5 fruit fly cellular contexts compared by ENCODE assay signal in the genomic region with DNA sequence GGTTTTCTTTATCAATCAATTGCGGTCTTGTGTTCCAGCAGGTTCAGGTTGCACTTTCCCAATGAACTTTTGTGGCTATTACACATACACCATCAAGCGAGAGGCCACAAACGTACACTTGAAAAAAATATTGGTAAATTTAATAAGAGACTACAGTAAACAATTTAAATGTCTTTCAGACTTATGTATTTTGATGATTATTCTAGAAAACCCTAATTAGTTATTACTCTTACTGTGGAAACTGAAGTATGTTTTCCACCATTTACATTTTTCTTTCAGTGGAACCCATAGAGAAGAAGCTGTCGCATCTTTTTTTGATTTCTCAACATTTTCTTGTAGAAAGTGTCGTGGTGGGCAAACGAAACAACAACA.
TF ChIP-seq lines count a peak whose summit lies in the region.

No protein-coding gene starts in this region.

TF ChIP-seq in whole organism, adult, 20 proteins besides CTCF, POLR2A, EP300 and RAD21 (continued from another document):
- TF ChIP-seq bab1 (GFP tag; optimal IDR thresholded peaks at IDR 0.05; lab: Kevin White, UChicago) (peak; percentile 12), CG7045 (GFP tag; optimal IDR thresholded peaks at IDR 0.05; lab: Kevin White, UChicago) (peak; percentile 29)

TF ChIP-seq in whole organism, embryonic, 481 proteins besides CTCF, POLR2A, EP300 and RAD21 (continued from another document and continues in another):
- TF ChIP-seq eyg (GFP tag; optimal IDR thresholded peaks at IDR 0.05; lab: Kevin White, UChicago) (peak; percentile 91), ci (GFP tag; IDR thresholded peaks at IDR 0.05; lab: Robert Waterston, UW) (peak; percentile 98), Myb (GFP tag; optimal IDR thresholded peaks at IDR 0.05; lab: Kevin White, UChicago) (peak; percentile 75), vfl (GFP tag; optimal IDR thresholded peaks at IDR 0.05; lab: Kevin White, UChicago) (peak; percentile 33), tgo (GFP tag; IDR thresholded peaks at IDR 0.05; lab: Robert Waterston, UW) (peak; percentile 91), pho (GFP tag; optimal IDR thresholded peaks at IDR 0.05; lab: Kevin White, UChicago) (peak; percentile 83), Hmx (GFP tag; optimal IDR thresholded peaks at IDR 0.05; lab: Kevin White, UChicago) (peak; percentile 79), Meics (GFP tag; optimal IDR thresholded peaks at IDR 0.05; lab: Kevin White, UChicago) (peak; percentile 86), Kr (GFP tag; optimal IDR thresholded peaks at IDR 0.05; lab: Kevin White, UChicago) (no peak), CG2116 (GFP tag; optimal IDR thresholded peaks at IDR 0.05; lab: Kevin White, UChicago) (peak; percentile 60), Fer2 (tag; optimal IDR thresholded peaks at IDR 0.05; lab: Kevin White, UChicago) (peak; percentile 75), pan (optimal IDR thresholded peaks at IDR 0.05; lab: Kevin White, UChicago) (no peak), pan (GFP tag; optimal IDR thresholded peaks at IDR 0.05 in 1 of 2, IDR thresholded peaks at IDR 0.05 in 1 of 2) (peak in 1 of 2 experiments; percentile 93), hkb (optimal IDR thresholded peaks at IDR 0.05; lab: Kevin White, UChicago) (no peak), hkb (GFP tag; IDR thresholded peaks at IDR 0.05; lab: Robert Waterston, UW) (peak; percentile 93), Hr51 (GFP tag; optimal IDR thresholded peaks at IDR 0.05; lab: Kevin White, UChicago) (peak; percentile 77 to 96), CG4707 (GFP tag; optimal IDR thresholded peaks at IDR 0.05; lab: Kevin White, UChicago) (peak; percentile 85), ap (GFP tag; IDR thresholded peaks at IDR 0.05; lab: Robert Waterston, UW) (peak; percentile 90), run (tag; optimal IDR thresholded peaks at IDR 0.05; lab: Kevin White, UChicago) (peak; percentile 94), Antp (GFP tag; optimal IDR thresholded peaks at IDR 0.05; lab: Kevin White, UChicago) (peak; percentile 86), bowl (GFP tag; IDR thresholded peaks at IDR 0.05; lab: Robert Waterston, UW) (peak; percentile 79), B-H1 (GFP tag; IDR thresholded peaks at IDR 0.05; lab: Robert Waterston, UW) (peak; percentile 86), MTF-1 (GFP tag; optimal IDR thresholded peaks at IDR 0.05; lab: Kevin White, UChicago; ENCODE audit: borderline replicate concordance) (peak; percentile 87), CG9609 (GFP tag; optimal IDR thresholded peaks at IDR 0.05; lab: Kevin White, UChicago) (peak; percentile 90), ham (GFP tag; IDR thresholded peaks at IDR 0.05; lab: Robert Waterston, UW) (0 out of 2 replicates have a peak, but pooled peaks have one; percentile 21), CG9932 (GFP tag; IDR thresholded peaks at IDR 0.05; lab: Robert Waterston, UW) (no peak; the same call in 1 of the 2 replicates), CG4328 (GFP tag; optimal IDR thresholded peaks at IDR 0.05; lab: Kevin White, UChicago) (peak; percentile 86), Awh (GFP tag; IDR thresholded peaks at IDR 0.05; lab: Robert Waterston, UW) (peak; percentile 93), kni (GFP tag; optimal IDR thresholded peaks at IDR 0.05; lab: Kevin White, UChicago) (no peak), gem (tag; optimal IDR thresholded peaks at IDR 0.05; lab: Kevin White, UChicago) (peak; percentile 98)

TF ChIP-seq in whole organism, prepupa, 60 proteins besides CTCF, POLR2A, EP300 and RAD21 (continued from another document and continues in another):
- TF ChIP-seq CG11762 (GFP tag; optimal IDR thresholded peaks at IDR 0.05; lab: Kevin White, UChicago; ENCODE audit: insufficient read depth) (peak; percentile 81), Hr38 (GFP tag; optimal IDR thresholded peaks at IDR 0.05; lab: Kevin White, UChicago) (peak; percentile 18), Ets21C (GFP tag; optimal IDR thresholded peaks at IDR 0.05; lab: Kevin White, UChicago) (peak; percentile 75), CG3032 (tag; optimal IDR thresholded peaks at IDR 0.05; lab: Kevin White, UChicago) (peak; percentile 87), spab (GFP tag; optimal IDR thresholded peaks at IDR 0.05; lab: Kevin White, UChicago) (peak; percentile 79), Smox (GFP tag; optimal IDR thresholded peaks at IDR 0.05; lab: Kevin White, UChicago) (peak; percentile 89), Sox15 (GFP tag; optimal IDR thresholded peaks at IDR 0.05; lab: Kevin White, UChicago) (peak; percentile 81), CG3919 (GFP tag; optimal IDR thresholded peaks at IDR 0.05; lab: Kevin White, UChicago) (peak; percentile 92), fkh (GFP tag; optimal IDR thresholded peaks at IDR 0.05; lab: Kevin White, UChicago) (peak; percentile 21), CG6163 (GFP tag; IDR thresholded peaks at IDR 0.05; lab: Robert Waterston, UW) (no peak; the same call in none of the 3 replicates), ss (GFP tag; optimal IDR thresholded peaks at IDR 0.05; lab: Kevin White, UChicago) (peak in 1 of 2 experiments; percentile 57), Eip78C (GFP tag; lab: Kevin White, UChicago) (peak; percentile 97), Sox102F (GFP tag; optimal IDR thresholded peaks at IDR 0.05; lab: Kevin White, UChicago) (peak; percentile 90), OdsH (GFP tag; optimal IDR thresholded peaks at IDR 0.05; lab: Kevin White, UChicago) (peak; percentile 93), acj6 (GFP tag; optimal IDR thresholded peaks at IDR 0.05; lab: Kevin White, UChicago) (peak; percentile 92), Hr39 (GFP tag; optimal IDR thresholded peaks at IDR 0.05; lab: Kevin White, UChicago) (peak; percentile 91), pdm3 (GFP tag; optimal IDR thresholded peaks at IDR 0.05; lab: Kevin White, UChicago) (peak; percentile 93), Eip93F (GFP tag; optimal IDR thresholded peaks at IDR 0.05; lab: Kevin White, UChicago) (no peak), dac (GFP tag; optimal IDR thresholded peaks at IDR 0.05; lab: Kevin White, UChicago) (peak; percentile 74), Blimp-1 (GFP tag; optimal IDR thresholded peaks at IDR 0.05; lab: Kevin White, UChicago) (peak; percentile 61), vri (GFP tag; optimal IDR thresholded peaks at IDR 0.05; lab: Kevin White, UChicago) (no peak), salr (GFP tag; optimal IDR thresholded peaks at IDR 0.05; lab: Kevin White, UChicago) (peak; percentile 69 to 92), Eip75B (GFP tag; optimal IDR thresholded peaks at IDR 0.05; lab: Kevin White, UChicago) (peak; percentile 87), eg (GFP tag; IDR thresholded peaks at IDR 0.05; lab: Robert Waterston, UW) (peak; percentile 94), fd59A (GFP tag; optimal IDR thresholded peaks at IDR 0.05; lab: Kevin White, UChicago) (peak; percentile 82), lz (GFP tag; optimal IDR thresholded peaks at IDR 0.05; lab: Kevin White, UChicago) (peak; percentile 87), Lpt (GFP tag; optimal IDR thresholded peaks at IDR 0.05; lab: Kevin White, UChicago) (peak; percentile 88), CG6792 (GFP tag; optimal IDR thresholded peaks at IDR 0.05; lab: Kevin White, UChicago) (peak; percentile 86), cyc (GFP tag; optimal IDR thresholded peaks at IDR 0.05; lab: Kevin White, UChicago) (peak; percentile 87), CG1621 (tag; optimal IDR thresholded peaks at IDR 0.05; lab: Kevin White, UChicago) (peak; percentile 79), net (GFP tag; optimal IDR thresholded peaks at IDR 0.05; lab: Kevin White, UChicago) (peak; percentile 91), esn (GFP tag; optimal IDR thresholded peaks at IDR 0.05; lab: Kevin White, UChicago) (peak; percentile 93)

TF ChIP-seq in whole organism, pupa, 21 proteins besides CTCF, POLR2A, EP300 and RAD21 (continued from another document):
- TF ChIP-seq CG34367 (tag; optimal IDR thresholded peaks at IDR 0.05; lab: Kevin White, UChicago) (peak; percentile 86), fd96Ca (GFP tag; IDR thresholded peaks at IDR 0.05; lab: Robert Waterston, UW) (peak; percentile 51; the same call in 1 of the 3 replicates)

TF ChIP-seq in whole organism, wandering third instar larva, 38 proteins besides CTCF, POLR2A, EP300 and RAD21 (continued from another document):
- TF ChIP-seq Dfd (GFP tag; optimal IDR thresholded peaks at IDR 0.05; lab: Kevin White, UChicago) (no peak), psq (GFP tag; optimal IDR thresholded peaks at IDR 0.05; lab: Kevin White, UChicago) (peak; percentile 66), brk (GFP tag; optimal IDR thresholded peaks at IDR 0.05; lab: Kevin White, UChicago) (peak; percentile 77), Jra (GFP tag; optimal IDR thresholded peaks at IDR 0.05; lab: Kevin White, UChicago) (peak; percentile 65), br (GFP tag; optimal IDR thresholded peaks at IDR 0.05; lab: Kevin White, UChicago) (peak; percentile 87), ey (GFP tag; optimal IDR thresholded peaks at IDR 0.05; lab: Kevin White, UChicago) (peak; percentile 88), fru (GFP tag; optimal IDR thresholded peaks at IDR 0.05; lab: Kevin White, UChicago) (peak; percentile 89), lola (GFP tag; optimal IDR thresholded peaks at IDR 0.05; lab: Kevin White, UChicago) (no peak), HLH106 (tag; optimal IDR thresholded peaks at IDR 0.05; lab: Kevin White, UChicago) (peak; percentile 80), h (GFP tag; optimal IDR thresholded peaks at IDR 0.05; lab: Kevin White, UChicago) (peak; percentile 77), Hr83 (GFP tag; optimal IDR thresholded peaks at IDR 0.05; lab: Kevin White, UChicago; ENCODE audit: poor library complexity, severe bottlenecking) (no peak), Mio (GFP tag; optimal IDR thresholded peaks at IDR 0.05; lab: Kevin White, UChicago) (no peak), foxo (GFP tag; optimal IDR thresholded peaks at IDR 0.05; lab: Kevin White, UChicago) (peak in 1 of 2 experiments; percentile 84), N (GFP tag; optimal IDR thresholded peaks at IDR 0.05; lab: Kevin White, UChicago) (no peak), Hr78 (GFP tag; optimal IDR thresholded peaks at IDR 0.05; lab: Kevin White, UChicago) (no peak), Sp1 (GFP tag; optimal IDR thresholded peaks at IDR 0.05; lab: Kevin White, UChicago) (peak; percentile 84), sv (GFP tag; optimal IDR thresholded peaks at IDR 0.05; lab: Kevin White, UChicago) (peak; percentile 85), pan (optimal IDR thresholded peaks at IDR 0.05; lab: Kevin White, UChicago) (no peak)
